Fruit fly (Drosophila melanogaster) whole organism, embryonic: ENCODE data around the gene Gorab.

Source experiments
- Blimp-1 ChIP-seq: fragments of 200-800 bp; sonication (Bioruptor generic); optimal IDR thresholded peaks from 3 replicates; lab custom pipeline; 2018; ENCODE audit warnings: missing biosample characterization, missing genetic modification characterization, mild to moderate bottlenecking, moderate library complexity, missing genetic modification reagents
- BtbVII ChIP-seq: fragments of 200-800 bp; sonication (Bioruptor generic); optimal IDR thresholded peaks from 3 replicates; lab custom pipeline; 2017; ENCODE audit warnings: missing biosample characterization, mild to moderate bottlenecking, missing genetic modification characterization
- CG10462 ChIP-seq: fragments of 200-800 bp; sonication (Bioruptor generic); optimal IDR thresholded peaks from 2 replicates; lab custom pipeline; 2016; ENCODE audit warnings: missing biosample characterization, missing genetic modification characterization
- CG12769 ChIP-seq: fragments of 200-800 bp; sonication (Bioruptor generic); optimal IDR thresholded peaks from 2 replicates; lab custom pipeline; 2019; ENCODE audit warnings: missing biosample characterization, mild to moderate bottlenecking, missing genetic modification characterization, moderate library complexity
- CG13424 ChIP-seq: fragments of 200-800 bp; sonication (Bioruptor generic); optimal IDR thresholded peaks from 2 replicates; lab custom pipeline; 2019; ENCODE audit warnings: missing biosample characterization, mild to moderate bottlenecking, missing genetic modification characterization, moderate library complexity
- CG13894 ChIP-seq: fragments of 200-800 bp; sonication (Bioruptor generic); optimal IDR thresholded peaks from 3 replicates; lab custom pipeline; 2018; ENCODE audit warnings: missing biosample characterization, mild to moderate bottlenecking, missing genetic modification characterization, moderate library complexity
- CG15514 ChIP-seq: fragments of 200-800 bp; sonication (Bioruptor generic); optimal IDR thresholded peaks from 3 replicates; lab custom pipeline; 2017; ENCODE audit warnings: missing biosample characterization, missing genetic modification characterization, mild to moderate bottlenecking, moderate library complexity, missing genetic modification reagents
- CG16813 ChIP-seq: fragments of 200-800 bp; sonication (Bioruptor generic); IDR thresholded peaks from 3 replicates; pipeline ENCODE4 v1.3.6; 2022; ENCODE audit warnings: missing biosample characterization, missing genetic modification characterization; ENCODE audit not compliant: partially characterized antibody
- CG17385 ChIP-seq: fragments of 200-800 bp; sonication (Bioruptor generic); optimal IDR thresholded peaks from 3 replicates; lab custom pipeline; 2018; ENCODE audit warnings: missing biosample characterization, mild to moderate bottlenecking, missing genetic modification characterization
- CG18262 ChIP-seq: fragments of 200-800 bp; optimal IDR thresholded peaks from 3 replicates; lab custom pipeline; 2019; ENCODE audit warnings: missing biosample characterization, mild to moderate bottlenecking, missing genetic modification characterization, moderate library complexity
- CG2120 ChIP-seq: fragments of 200-800 bp; sonication (Bioruptor generic); optimal IDR thresholded peaks from 3 replicates; lab custom pipeline; 2016; ENCODE audit warnings: missing biosample characterization, missing genetic modification characterization
- CG2199 ChIP-seq: fragments of 200-800 bp; sonication (Bioruptor generic); IDR thresholded peaks from 3 replicates; pipeline ENCODE4 v1.3.6; 2022; ENCODE audit warnings: missing biosample characterization, missing genetic modification characterization
- CG32532 ChIP-seq: fragments of 200-800 bp; sonication (Bioruptor generic); IDR thresholded peaks from 2 replicates; pipeline ENCODE4 v1.3.6; 2022; ENCODE audit warnings: missing biosample characterization, missing genetic modification characterization
- CG3838 ChIP-seq: fragments of 200-800 bp; sonication (Bioruptor generic); optimal IDR thresholded peaks from 3 replicates; lab custom pipeline; 2016; ENCODE audit warnings: missing biosample characterization, missing genetic modification characterization
- CG4404 ChIP-seq: fragments of 200-800 bp; sonication (Bioruptor generic); IDR thresholded peaks from 2 replicates; pipeline ENCODE4 v1.3.6; 2022; ENCODE audit warnings: missing biosample characterization, missing genetic modification characterization
- CG4854 ChIP-seq: fragments of 200-800 bp; sonication (Bioruptor generic); optimal IDR thresholded peaks from 2 replicates; lab custom pipeline; 2016; ENCODE audit warnings: missing biosample characterization, missing genetic modification characterization, inconsistent platforms
- CG5180 ChIP-seq: fragments of 200-800 bp; sonication (Bioruptor generic); optimal IDR thresholded peaks from 3 replicates; lab custom pipeline; 2017; ENCODE audit warnings: missing biosample characterization, missing genetic modification characterization, mild to moderate bottlenecking, moderate library complexity, missing genetic modification reagents
- CG6689 ChIP-seq: fragments of 200-800 bp; sonication (Bioruptor generic); IDR thresholded peaks from 2 replicates; pipeline ENCODE4 v1.3.6; 2022; ENCODE audit warnings: missing biosample characterization, missing genetic modification characterization
- CG8290 ChIP-seq, 3 experiments: fragments of 200-800 bp; sonication (Bioruptor generic); optimal IDR thresholded peaks; 2 replicates each; lab custom pipeline; 2016 to 2019; ENCODE audit warnings: missing biosample characterization in 3 of 3, missing genetic modification characterization in 3 of 3, mild to moderate bottlenecking in 2 of 3, moderate library complexity in 1 of 3
- Deaf1 ChIP-seq: fragments of 200-800 bp; optimal IDR thresholded peaks from 3 replicates; lab custom pipeline; 2019; ENCODE audit warnings: missing biosample characterization, mild to moderate bottlenecking, missing genetic modification characterization, moderate library complexity
- H2.0 ChIP-seq: fragments of 200-800 bp; sonication (Bioruptor generic); IDR thresholded peaks from 2 replicates; pipeline ENCODE4 v1.3.6; 2022; ENCODE audit warnings: missing biosample characterization, missing genetic modification characterization
- HLH3B ChIP-seq: fragments of 200-800 bp; sonication (Bioruptor generic); IDR thresholded peaks from 2 replicates; pipeline ENCODE4 v1.3.6; 2022; ENCODE audit warnings: missing biosample characterization, missing genetic modification characterization
- HLH4C ChIP-seq: fragments of 200-800 bp; sonication (Bioruptor generic); IDR thresholded peaks from 3 replicates; pipeline ENCODE4 v1.3.6; 2022; ENCODE audit warnings: missing biosample characterization, missing genetic modification characterization; ENCODE audit not compliant: partially characterized antibody
- HmgZ ChIP-seq: fragments of 200-800 bp; sonication (Bioruptor generic); optimal IDR thresholded peaks from 2 replicates; lab custom pipeline; 2018; ENCODE audit warnings: missing biosample characterization, mild to moderate bottlenecking, missing genetic modification characterization
- Hr78 ChIP-seq, 2 experiments: fragments of 200-800 bp in 1 of 2; fragments of >200 bp in 1 of 2; sonication (Bioruptor generic) in 1 of 2; optimal IDR thresholded peaks; 2 replicates each; lab custom pipeline; 2017 to 2019; ENCODE audit warnings: missing biosample characterization in 2 of 2, missing genetic modification characterization in 2 of 2, mild to moderate bottlenecking in 1 of 2, moderate library complexity in 1 of 2
- Poxn ChIP-seq: fragments of 200-800 bp; sonication (Bioruptor generic); IDR thresholded peaks from 2 replicates; pipeline ENCODE4 v1.3.6; 2022; ENCODE audit warnings: missing biosample characterization, missing genetic modification characterization
- Rfx ChIP-seq: fragments of 200-800 bp; sonication (Bioruptor generic); IDR thresholded peaks from 2 replicates; pipeline ENCODE4 v1.3.6; 2022; ENCODE audit warnings: missing biosample characterization, missing genetic modification characterization
- Xrp1 ChIP-seq: fragments of 200-800 bp; sonication (Bioruptor generic); IDR thresholded peaks from 2 replicates; pipeline ENCODE4 v1.3.6; 2022; ENCODE audit warnings: missing biosample characterization, missing genetic modification characterization
- YL-1 ChIP-seq: fragments of 200-800 bp; sonication (Bioruptor generic); optimal IDR thresholded peaks from 3 replicates; lab custom pipeline; 2017; ENCODE audit warnings: missing biosample characterization, mild to moderate bottlenecking, missing genetic modification characterization
- abd-A ChIP-seq: fragments of 200-800 bp; sonication (Bioruptor generic); optimal IDR thresholded peaks from 3 replicates; lab custom pipeline; 2019; ENCODE audit warnings: missing biosample characterization, mild to moderate bottlenecking, missing genetic modification characterization, moderate library complexity
- aop ChIP-seq: fragments of 200-800 bp; sonication (Bioruptor generic); IDR thresholded peaks from 2 replicates; pipeline ENCODE4 v1.3.6; 2022; ENCODE audit warnings: missing biosample characterization, missing genetic modification characterization
- cg ChIP-seq: fragments of 200-800 bp; sonication (Bioruptor generic); optimal IDR thresholded peaks from 3 replicates; lab custom pipeline; 2019; ENCODE audit warnings: missing biosample characterization, mild to moderate bottlenecking, missing genetic modification characterization, moderate library complexity
- chinmo ChIP-seq: fragments of 200-800 bp; sonication (Bioruptor generic); IDR thresholded peaks from 4 replicates; pipeline ENCODE4 v1.3.6; 2022; ENCODE audit warnings: missing biosample characterization, missing genetic modification characterization; ENCODE audit not compliant: partially characterized antibody
- ci ChIP-seq: fragments of 200-800 bp; sonication (Bioruptor generic); IDR thresholded peaks from 3 replicates; pipeline ENCODE4 v1.3.6; 2022; ENCODE audit warnings: missing biosample characterization, missing genetic modification characterization
- crol ChIP-seq: fragments of 200-800 bp; sonication (Bioruptor generic); IDR thresholded peaks from 2 replicates; pipeline ENCODE4 v1.3.6; 2022; ENCODE audit warnings: missing biosample characterization, missing genetic modification characterization
- eyg ChIP-seq: fragments of 200-800 bp; sonication (Bioruptor generic); optimal IDR thresholded peaks from 3 replicates; lab custom pipeline; 2016; ENCODE audit warnings: missing biosample characterization, missing genetic modification characterization
- fru ChIP-seq: fragments of >200 bp; optimal IDR thresholded peaks from 2 replicates; lab custom pipeline; 2017
- gcm ChIP-seq: fragments of 200-800 bp; sonication (Bioruptor generic); optimal IDR thresholded peaks from 2 replicates; lab custom pipeline; 2019; ENCODE audit warnings: missing biosample characterization, mild to moderate bottlenecking, missing genetic modification characterization, moderate library complexity
- hth ChIP-seq: fragments of >200 bp; optimal IDR thresholded peaks from 2 replicates; lab custom pipeline; 2017; ENCODE audit warnings: inconsistent platforms
- jumu ChIP-seq: fragments of 200-800 bp; sonication (Bioruptor generic); optimal IDR thresholded peaks from 3 replicates; lab custom pipeline; 2016; ENCODE audit warnings: missing biosample characterization, missing genetic modification characterization
- kay ChIP-seq: fragments of 200-800 bp; sonication (Bioruptor generic); optimal IDR thresholded peaks from 2 replicates; lab custom pipeline; 2016; ENCODE audit warnings: missing biosample characterization, missing genetic modification characterization
- kni ChIP-seq: fragments of 200-800 bp; sonication (Bioruptor generic); optimal IDR thresholded peaks from 3 replicates; lab custom pipeline; 2017; ENCODE audit warnings: mild to moderate bottlenecking, missing biosample characterization, missing genetic modification reagents, missing genetic modification characterization
- mirr ChIP-seq: fragments of 200-800 bp; sonication (Bioruptor generic); optimal IDR thresholded peaks from 3 replicates; lab custom pipeline; 2018; ENCODE audit warnings: missing biosample characterization, mild to moderate bottlenecking, missing genetic modification characterization
- onecut ChIP-seq: fragments of 200-800 bp; sonication (Bioruptor generic); IDR thresholded peaks from 2 replicates; pipeline ENCODE4 v1.3.6; 2022; ENCODE audit warnings: missing biosample characterization, missing genetic modification characterization
- row ChIP-seq: fragments of 200-800 bp; sonication (Bioruptor generic); IDR thresholded peaks from 3 replicates; pipeline ENCODE4 v1.3.6; 2022; ENCODE audit warnings: missing biosample characterization, missing genetic modification characterization
- scrt ChIP-seq: fragments of 200-800 bp; sonication (Bioruptor generic); optimal IDR thresholded peaks from 2 replicates; lab custom pipeline; 2018; ENCODE audit warnings: missing biosample characterization, mild to moderate bottlenecking, missing genetic modification characterization, moderate library complexity
- slbo ChIP-seq: fragments of 200-800 bp; sonication (Bioruptor generic); IDR thresholded peaks from 2 replicates; pipeline ENCODE4 v1.3.6; 2022; ENCODE audit warnings: missing biosample characterization, missing genetic modification characterization
- tgo ChIP-seq: fragments of 200-800 bp; sonication (Bioruptor generic); IDR thresholded peaks from 3 replicates; pipeline ENCODE4 v1.3.6; 2022; ENCODE audit warnings: missing biosample characterization, missing genetic modification characterization
- vvl ChIP-seq: fragments of 200-800 bp; sonication (Bioruptor generic); IDR thresholded peaks from 2 replicates; pipeline ENCODE4 v1.3.6; 2022; ENCODE audit warnings: missing biosample characterization, missing genetic modification characterization
- zfh1 ChIP-seq: fragments of 200-800 bp; sonication (Bioruptor generic); IDR thresholded peaks from 3 replicates; pipeline ENCODE4 v1.3.6; 2022; ENCODE audit warnings: missing biosample characterization, missing genetic modification characterization

Gorab gene

dm6 chr3L:17430390-17430789 is 1.8 kb upstream of the Gorab start (continued):
- TF ChIP-seq kni, result peak; percentile 15
- no peak for TF ChIP-seq CG8290 (GFP tag; optimal IDR thresholded peaks at IDR 0.05; lab: Kevin White, UChicago)
- peak in 1 of 2 experiments; percentile 70 for TF ChIP-seq CG8290 (tag; optimal IDR thresholded peaks at IDR 0.05; lab: Kevin White, UChicago)
- TF ChIP-seq chinmo (GFP tag; lab: Robert Waterston, UW), result peak; percentile 87; the same call in 3 of the 4 replicates
- peak; percentile 81 for TF ChIP-seq crol (GFP tag; lab: Robert Waterston, UW)
- TF ChIP-seq CG12769, result peak; percentile 95
- no peak for TF ChIP-seq HLH3B (GFP tag; lab: Robert Waterston, UW)
- TF ChIP-seq ci (GFP tag; lab: Robert Waterston, UW), result no peak
- TF ChIP-seq slbo (GFP tag; lab: Robert Waterston, UW), result no peak
- no peak for TF ChIP-seq scrt
- 0 out of 2 replicates have a peak, but pooled peaks have one; percentile 10 for TF ChIP-seq CG32532 (GFP tag; lab: Robert Waterston, UW)
- peak; percentile 67 for TF ChIP-seq mirr
- peak; percentile 39 for TF ChIP-seq abd-A (tag; lab: Kevin White, UChicago)
- no peak for TF ChIP-seq jumu
- TF ChIP-seq Rfx (GFP tag; lab: Robert Waterston, UW), result peak; percentile 5; the same call in 1 of the 2 replicates
- TF ChIP-seq BtbVII (GFP tag; lab: Kevin White, UChicago), result peak; percentile 8
- 0 out of 3 replicates have a peak, but pooled peaks have one; percentile 29 for TF ChIP-seq HLH4C (GFP tag; lab: Robert Waterston, UW)
- TF ChIP-seq kay (GFP tag; lab: Kevin White, UChicago), result peak; percentile 46
- peak; percentile 18 for TF ChIP-seq Blimp-1 (GFP tag; lab: Kevin White, UChicago)
- TF ChIP-seq Hr78 (GFP tag; optimal IDR thresholded peaks at IDR 0.05; lab: Kevin White, UChicago), result peak in 1 of 2 experiments; percentile 75
- peak; percentile 13; the same call in 1 of the 2 replicates for TF ChIP-seq vvl (GFP tag; lab: Robert Waterston, UW)

dm6 chr3L:17427013-17427412 is 1.6 kb downstream of the Gorab start, which contains the start of gene Polr3G:
Gene Polr3G, minus strand, starts transcription at chr3L:17427130.
- TF ChIP-seq CG18262 (tag; lab: Kevin White, UChicago) (peak; percentile 21), CG13424 (tag; lab: Kevin White, UChicago) (peak; percentile 15), H2.0 (GFP tag; lab: Robert Waterston, UW) (no peak), Poxn (GFP tag; lab: Robert Waterston, UW) (no peak), CG15514 (GFP tag; lab: Kevin White, UChicago) (peak; percentile 39), CG4404 (no peak), fru (no peak), slbo (GFP tag; lab: Robert Waterston, UW) (peak; percentile 51), gcm (GFP tag; lab: Kevin White, UChicago) (peak; percentile 4), cg (GFP tag; lab: Kevin White, UChicago) (no peak), onecut (GFP tag; lab: Robert Waterston, UW) (no peak), Deaf1 (tag; lab: Kevin White, UChicago) (no peak), CG13894 (tag; lab: Kevin White, UChicago) (peak; percentile 16), CG17385 (GFP tag; lab: Kevin White, UChicago) (peak; percentile 25), eyg (GFP tag; lab: Kevin White, UChicago) (peak; percentile 7), CG4854 (GFP tag; lab: Kevin White, UChicago) (peak; percentile 6), aop (no peak), CG3838 (GFP tag; lab: Kevin White, UChicago) (no peak), CG12769 (peak; percentile 29), zfh1 (peak; percentile 27; the same call in 2 of the 3 replicates), tgo (GFP tag; lab: Robert Waterston, UW) (no peak), CG2199 (no peak), hth (lab: Kevin White, UChicago) (no peak), row (GFP tag; lab: Robert Waterston, UW) (peak; percentile 83), HmgZ (tag; lab: Kevin White, UChicago) (peak; percentile 35), CG2120 (GFP tag; lab: Kevin White, UChicago) (peak; percentile 53), CG16813 (GFP tag; lab: Robert Waterston, UW) (no peak), CG10462 (no peak), CG5180 (GFP tag; lab: Kevin White, UChicago) (no peak), Xrp1 (GFP tag; lab: Robert Waterston, UW) (no peak), CG6689 (GFP tag; lab: Robert Waterston, UW) (no peak), YL-1 (GFP tag; lab: Kevin White, UChicago) (peak; percentile 26)
